Worm (Caenorhabditis elegans) whole organism, L1 larva: ENCODE data around the gene hipr-1.

Experiments used
- C34B4.2 ChIP-seq: sonication (generic microtip); optimal IDR thresholded peaks from 2 replicates; lab custom pipeline; 2017; ENCODE audit warnings: mild to moderate bottlenecking, missing genetic modification characterization, missing compliant biosample characterization
- F16B12.6 ChIP-seq: fragments of 150-350 bp; optimal IDR thresholded peaks from 2 replicates; lab custom pipeline; 2014; ENCODE audit warnings: missing biosample characterization, missing genetic modification characterization
- aha-1 ChIP-seq: fragments of 150-350 bp; optimal IDR thresholded peaks from 2 replicates; lab custom pipeline; 2014; ENCODE audit warnings: missing biosample characterization, missing genetic modification characterization
- alr-1 ChIP-seq: fragments of 200-800 bp; sonication (Bioruptor generic); optimal IDR thresholded peaks from 2 replicates; lab custom pipeline; 2018; ENCODE audit warnings: borderline replicate concordance, mild to moderate bottlenecking, missing genetic modification characterization, missing compliant biosample characterization
- aly-2 ChIP-seq: fragments of 150-350 bp; optimal IDR thresholded peaks from 2 replicates; lab custom pipeline; 2014; ENCODE audit warnings: missing biosample characterization, missing genetic modification characterization
- ama-1 ChIP-seq: fragments of 150-350 bp; optimal IDR thresholded peaks from 2 replicates; lab custom pipeline; 2014
- ceh-88 ChIP-seq: fragments of 200-800 bp; sonication (Bioruptor generic); IDR thresholded peaks from 2 replicates; pipeline ENCODE4 v1.3.6; 2022; ENCODE audit warnings: missing genetic modification characterization, missing compliant biosample characterization
- ces-1 ChIP-seq: fragments of 150-350 bp; optimal IDR thresholded peaks from 2 replicates; lab custom pipeline; 2014; ENCODE audit warnings: missing biosample characterization, missing genetic modification reagents, missing genetic modification characterization
- efl-1 ChIP-seq, 4 experiments: fragments of 150-350 bp; optimal IDR thresholded peaks in 3 of 4; peaks in 1 of 4; 1 replicate in 1 of 4; 2 replicates in 3 of 4; lab custom pipeline; 2014; ENCODE audit warnings: missing biosample characterization in 2 of 4, missing genetic modification characterization in 2 of 4, missing genetic modification reagents in 2 of 4
- efl-3 ChIP-seq: fragments of 200-800 bp; sonication (Bioruptor generic); optimal IDR thresholded peaks from 2 replicates; lab custom pipeline; 2018; ENCODE audit warnings: mild to moderate bottlenecking, missing genetic modification characterization, missing compliant biosample characterization
- elt-2 ChIP-seq: sonication (generic microtip); optimal IDR thresholded peaks from 2 replicates; lab custom pipeline; 2016; ENCODE audit warnings: missing genetic modification characterization, mild to moderate bottlenecking, inconsistent platforms, missing compliant biosample characterization, missing genetic modification reagents
- elt-3 ChIP-seq, 6 experiments: fragments of 150-350 bp in 1 of 6; sonication (generic microtip); optimal IDR thresholded peaks; 2 replicates each; lab custom pipeline; 2017 to 2018; ENCODE audit warnings: missing biosample characterization in 6 of 6, missing genetic modification characterization in 6 of 6, inconsistent platforms in 1 of 6
- ets-5 ChIP-seq: fragments of 200-800 bp; sonication (Bioruptor generic); IDR thresholded peaks from 2 replicates; pipeline ENCODE4 v1.3.6; 2022; ENCODE audit warnings: missing genetic modification characterization, missing compliant biosample characterization
- fkh-10 ChIP-seq: sonication (generic microtip); optimal IDR thresholded peaks from 2 replicates; lab custom pipeline; 2017; ENCODE audit warnings: missing biosample characterization, missing genetic modification reagents, missing genetic modification characterization
- fkh-4 ChIP-seq: sonication (generic microtip); optimal IDR thresholded peaks from 2 replicates; lab custom pipeline; 2016; ENCODE audit warnings: missing compliant biosample characterization, missing genetic modification characterization, borderline replicate concordance
- fkh-8 ChIP-seq: sonication (generic microtip); optimal IDR thresholded peaks from 2 replicates; lab custom pipeline; 2016; ENCODE audit warnings: mild to moderate bottlenecking, missing genetic modification characterization, missing compliant biosample characterization
- grh-1 ChIP-seq: fragments of 200-800 bp; sonication (Bioruptor generic); IDR thresholded peaks from 2 replicates; pipeline ENCODE4 v1.3.6; 2022; ENCODE audit warnings: missing genetic modification reagents, missing genetic modification characterization, missing compliant biosample characterization
- jun-1 ChIP-seq: fragments of 150-350 bp; optimal IDR thresholded peaks from 2 replicates; lab custom pipeline; 2014; ENCODE audit warnings: missing biosample characterization, missing genetic modification reagents, missing genetic modification characterization
- lin-13 ChIP-seq: fragments of 150-350 bp; optimal IDR thresholded peaks from 2 replicates; lab custom pipeline; 2014; ENCODE audit warnings: missing biosample characterization, missing genetic modification reagents, missing genetic modification characterization
- lin-14 ChIP-seq: fragments of 200-800 bp; sonication (Bioruptor generic); optimal IDR thresholded peaks from 2 replicates; lab custom pipeline; 2018; ENCODE audit warnings: mild to moderate bottlenecking, missing genetic modification characterization, moderate library complexity, missing compliant biosample characterization
- lin-39 ChIP-seq: fragments of 150-350 bp; optimal IDR thresholded peaks from 2 replicates; lab custom pipeline; 2014; ENCODE audit warnings: missing biosample characterization, missing genetic modification reagents, missing genetic modification characterization
- lsy-2 ChIP-seq, 2 experiments: fragments of 150-350 bp; optimal IDR thresholded peaks; 2 replicates each; lab custom pipeline; 2014; ENCODE audit warnings: missing biosample characterization in 2 of 2, missing genetic modification characterization in 2 of 2
- mdl-1 ChIP-seq, 2 experiments: fragments of 150-350 bp; optimal IDR thresholded peaks; 2 replicates each; lab custom pipeline; 2014 to 2017; ENCODE audit warnings: missing biosample characterization in 2 of 2, missing genetic modification characterization in 2 of 2, inconsistent platforms in 1 of 2
- mep-1 ChIP-seq: fragments of 150-350 bp; optimal IDR thresholded peaks from 2 replicates; lab custom pipeline; 2014; ENCODE audit warnings: missing biosample characterization, missing genetic modification characterization
- nhr-28 ChIP-seq: fragments of 150-350 bp; optimal IDR thresholded peaks from 2 replicates; lab custom pipeline; 2014; ENCODE audit warnings: missing biosample characterization, missing genetic modification characterization
- nhr-47 ChIP-seq: sonication (generic microtip); optimal IDR thresholded peaks from 2 replicates; lab custom pipeline; 2016; ENCODE audit warnings: mild to moderate bottlenecking, missing genetic modification characterization, moderate library complexity, missing compliant biosample characterization
- nhr-71 ChIP-seq: sonication (generic microtip); optimal IDR thresholded peaks from 2 replicates; lab custom pipeline; 2016; ENCODE audit warnings: mild to moderate bottlenecking, missing genetic modification characterization, moderate library complexity, missing compliant biosample characterization
- nhr-84 ChIP-seq: sonication (generic microtip); optimal IDR thresholded peaks from 2 replicates; lab custom pipeline; 2017; ENCODE audit warnings: missing biosample characterization, missing genetic modification characterization
- nhr-90 ChIP-seq: sonication (generic microtip); optimal IDR thresholded peaks from 2 replicates; lab custom pipeline; 2016; ENCODE audit warnings: mild to moderate bottlenecking, missing genetic modification characterization, missing compliant biosample characterization; ENCODE audit not compliant: poor library complexity
- pag-3 ChIP-seq: sonication (generic microtip); optimal IDR thresholded peaks from 2 replicates; lab custom pipeline; 2017; ENCODE audit warnings: missing genetic modification characterization, mild to moderate bottlenecking, missing compliant biosample characterization, antibody characterized with exemption, borderline replicate concordance; ENCODE audit not compliant: insufficient read depth
- pqm-1 ChIP-seq: sonication (generic microtip); optimal IDR thresholded peaks from 3 replicates; lab custom pipeline; 2017; ENCODE audit warnings: missing biosample characterization, missing genetic modification characterization
- snpc-4 ChIP-seq: fragments of 150-350 bp; optimal IDR thresholded peaks from 2 replicates; lab custom pipeline; 2014; ENCODE audit warnings: missing biosample characterization, missing genetic modification characterization
- unc-130 ChIP-seq: fragments of 150-350 bp; optimal IDR thresholded peaks from 2 replicates; lab custom pipeline; 2017; ENCODE audit warnings: missing biosample characterization, missing genetic modification characterization, inconsistent platforms
- unc-30 ChIP-seq: sonication (generic microtip); optimal IDR thresholded peaks from 2 replicates; lab custom pipeline; 2017; ENCODE audit warnings: missing biosample characterization, missing genetic modification characterization
- unc-62 ChIP-seq: fragments of 150-350 bp; optimal IDR thresholded peaks from 2 replicates; lab custom pipeline; 2014; ENCODE audit warnings: missing biosample characterization, missing genetic modification reagents, missing genetic modification characterization
- vab-15 ChIP-seq: sonication (generic microtip); optimal IDR thresholded peaks from 2 replicates; lab custom pipeline; 2017; ENCODE audit warnings: missing genotype, mild to moderate bottlenecking, missing genetic modification characterization, missing compliant biosample characterization
- xbp-1 ChIP-seq: sonication (generic microtip); optimal IDR thresholded peaks from 2 replicates; lab custom pipeline; 2016; ENCODE audit warnings: missing genetic modification characterization, missing compliant biosample characterization
- zag-1 ChIP-seq: fragments of 150-350 bp; optimal IDR thresholded peaks from 2 replicates; lab custom pipeline; 2014; ENCODE audit warnings: missing biosample characterization, missing genetic modification characterization
- zip-4 ChIP-seq: fragments of 200-800 bp; sonication (Bioruptor generic); optimal IDR thresholded peaks from 2 replicates; lab custom pipeline; 2018; ENCODE audit warnings: mild to moderate bottlenecking, missing genetic modification characterization, moderate library complexity, missing compliant biosample characterization
- ztf-11 ChIP-seq, 2 experiments: sonication (generic microtip); optimal IDR thresholded peaks; 2 replicates each; lab custom pipeline; 2016 to 2017; ENCODE audit warnings: missing genetic modification characterization in 2 of 2, missing biosample characterization in 1 of 2, missing compliant biosample characterization in 1 of 2

The hipr-1 gene

ce11 chrIII:8742584-8742983 lies 22.6 kb downstream of the hipr-1 start:
- TF ChIP-seq pag-3 (tag; lab: Kevin White, UChicago) (no peak), fkh-10 (GFP tag; lab: Kevin White, UChicago) (peak; percentile 70), efl-1 (optimal IDR thresholded peaks at IDR 0.05; lab: Kevin White, UChicago) (no peak), efl-1 (GFP tag; optimal IDR thresholded peaks at IDR 0.05 in 1 of 2; lab: Kevin White, UChicago) (peak in 1 of 2 experiments; percentile 72)
- TF ChIP-seq, all 84 proteins: peak for 2

ce11 chrIII:8743796-8744404 lies 23.9 kb downstream of the hipr-1 start, which contains the start of gene ZK370.6:
ZK370.6 (minus strand) TSS chrIII:8743846.
- TF ChIP-seq lin-14 (GFP tag; lab: Kevin White, UChicago) (peak; percentile 16), mdl-1 (tag; optimal IDR thresholded peaks at IDR 0.05; lab: Kevin White, UChicago) (no peak)
- TF ChIP-seq, all 84 proteins: peak for 1

DNA sequence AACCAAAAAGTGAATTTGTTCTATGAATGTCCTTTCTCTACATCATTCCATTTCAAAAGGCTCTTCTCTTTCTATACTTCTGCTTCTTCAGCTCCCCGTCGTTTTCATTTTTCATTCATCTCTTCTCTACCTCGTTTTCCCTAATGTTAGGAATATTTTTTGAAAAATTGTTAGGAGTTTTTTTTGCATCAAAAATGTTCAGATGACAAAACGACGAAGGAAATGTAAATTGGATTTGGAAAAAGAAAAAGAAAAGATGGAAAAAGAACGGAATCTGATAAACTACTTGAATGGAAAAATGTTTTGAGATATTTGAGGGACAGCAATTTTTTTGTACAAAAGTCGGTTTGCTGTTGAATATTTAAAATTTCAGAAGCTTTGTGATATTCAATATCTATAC lies 24.8 kb downstream of the hipr-1 start:
- no peak for TF ChIP-seq zip-4 (GFP tag; lab: Kevin White, UChicago)
- peak; percentile 1 for TF ChIP-seq lin-14 (GFP tag; lab: Kevin White, UChicago)
- TF ChIP-seq unc-30 (tag; lab: Kevin White, UChicago): no peak
- no peak for TF ChIP-seq ztf-11 (tag; optimal IDR thresholded peaks at IDR 0.05; lab: Kevin White, UChicago)
- TF ChIP-seq unc-62 (GFP tag; lab: Kevin White, UChicago): no peak
- TF ChIP-seq mdl-1 (tag; optimal IDR thresholded peaks at IDR 0.05; lab: Kevin White, UChicago): no peak

DNA sequence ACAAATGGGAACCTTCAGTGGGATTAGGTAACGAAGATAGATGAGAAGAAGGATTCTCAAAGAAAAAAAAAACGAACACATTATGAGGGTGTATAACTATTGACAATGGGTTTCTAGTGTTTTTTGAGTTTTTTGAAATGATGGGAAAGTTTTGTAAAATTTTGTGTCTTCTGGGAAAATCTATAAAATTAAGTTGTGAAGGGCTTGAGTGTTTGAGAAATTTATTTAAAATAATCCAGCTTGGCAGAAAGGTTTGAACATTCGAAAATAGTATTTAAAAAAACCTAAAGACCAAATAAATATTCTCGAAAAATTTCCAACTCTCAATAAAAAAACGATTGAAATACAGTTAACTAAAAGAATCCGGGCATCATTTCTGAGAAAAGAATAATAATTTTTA lies 25.2 kb downstream of the hipr-1 start:
- TF ChIP-seq nhr-84 (tag; lab: Kevin White, UChicago): no peak
- TF ChIP-seq ama-1 (lab: Kevin White, UChicago): no peak
- no peak for TF ChIP-seq unc-130

- peak; percentile 28 for TF ChIP-seq jun-1 (tag; lab: Kevin White, UChicago)
- TF ChIP-seq nhr-90: no peak
- no peak for TF ChIP-seq nhr-84 (tag; lab: Kevin White, UChicago)
- TF ChIP-seq elt-2 (tag; lab: Kevin White, UChicago): peak; percentile 85
- TF ChIP-seq xbp-1: no peak
- TF ChIP-seq pqm-1 (tag; lab: Kevin White, UChicago): peak; percentile 68
- TF ChIP-seq lin-14 (GFP tag; lab: Kevin White, UChicago): peak; percentile 18
- TF ChIP-seq, all 84 proteins: peak for 4
Observed at ce11 chrIII:8748620-8749019, 28.6 kb downstream of the hipr-1 start.

DNA sequence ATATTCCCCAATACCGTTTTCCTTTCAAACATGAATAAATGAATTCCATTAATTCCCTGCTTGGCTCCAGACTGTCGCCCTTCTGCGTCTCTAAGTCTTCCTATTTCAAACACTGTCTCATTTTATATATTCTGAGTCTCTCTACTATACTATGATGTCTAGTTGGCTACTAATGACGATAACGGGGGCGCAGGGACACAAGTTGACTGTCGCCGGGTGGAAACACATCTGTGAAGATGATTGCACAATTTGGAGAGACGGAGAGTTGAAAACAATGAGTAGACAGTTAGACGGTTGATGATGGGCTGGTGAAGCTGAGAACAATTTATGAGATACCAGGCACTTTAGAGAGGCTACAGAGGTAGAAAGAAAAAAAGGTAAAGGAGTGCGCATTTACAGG lies 29.5 kb downstream of the hipr-1 start, which contains the start of gene sma-2:
TSS of gene sma-2 (plus strand) at position 194 of the 400 bp plus-strand sequence.
- peak; percentile 32 for TF ChIP-seq xbp-1
- no peak for TF ChIP-seq ces-1
- no peak for TF ChIP-seq nhr-84 (tag; lab: Kevin White, UChicago)
- TF ChIP-seq lsy-2 (tag; optimal IDR thresholded peaks at IDR 0.05; lab: Kevin White, UChicago): peak; percentile 18 to 73
- peak in 2 of 6 experiments; percentile 9 to 48 for TF ChIP-seq elt-3 (tag; optimal IDR thresholded peaks at IDR 0.05; lab: Kevin White, UChicago)
- no peak for TF ChIP-seq efl-3
- TF ChIP-seq lin-39: no peak
- peak; percentile 66 for TF ChIP-seq mep-1
- peak; percentile 20 for TF ChIP-seq lin-13
- TF ChIP-seq aha-1 (tag; lab: Kevin White, UChicago): no peak
- no peak for TF ChIP-seq fkh-8
- TF ChIP-seq fkh-4 (tag; lab: Kevin White, UChicago): no peak
- no peak for TF ChIP-seq unc-62 (GFP tag; lab: Kevin White, UChicago)
- peak; percentile 77 for TF ChIP-seq nhr-71 (tag; lab: Kevin White, UChicago)
- TF ChIP-seq C34B4.2 (tag; lab: Kevin White, UChicago): no peak
- TF ChIP-seq pqm-1 (tag; lab: Kevin White, UChicago): no peak
- TF ChIP-seq F16B12.6: no peak
- TF ChIP-seq grh-1: 0 out of 2 replicates have a peak, but pooled peaks have one; percentile 32
- no peak for TF ChIP-seq unc-30 (tag; lab: Kevin White, UChicago)
- no peak for TF ChIP-seq zag-1 (tag; lab: Kevin White, UChicago)
- no peak for TF ChIP-seq ama-1 (lab: Kevin White, UChicago)
- TF ChIP-seq nhr-28 (tag; lab: Kevin White, UChicago): no peak
- no peak for TF ChIP-seq snpc-4
- no peak for TF ChIP-seq alr-1
- no peak for TF ChIP-seq ets-5 (GFP tag; lab: Robert Waterston, UW)
- TF ChIP-seq nhr-47 (tag; lab: Kevin White, UChicago): peak; percentile 45
- TF ChIP-seq vab-15 (tag; lab: Kevin White, UChicago): no peak
- TF ChIP-seq aly-2 (tag; lab: Kevin White, UChicago): no peak
- TF ChIP-seq ceh-88 (GFP tag; lab: Robert Waterston, UW): no peak
